Fruit fly (Drosophila melanogaster): ENCODE data around the gene Gr22f.
A peak's percentile ranks its signal among the peaks of the same experiment; 100 is the strongest.

Gene Gr22f

DNA sequence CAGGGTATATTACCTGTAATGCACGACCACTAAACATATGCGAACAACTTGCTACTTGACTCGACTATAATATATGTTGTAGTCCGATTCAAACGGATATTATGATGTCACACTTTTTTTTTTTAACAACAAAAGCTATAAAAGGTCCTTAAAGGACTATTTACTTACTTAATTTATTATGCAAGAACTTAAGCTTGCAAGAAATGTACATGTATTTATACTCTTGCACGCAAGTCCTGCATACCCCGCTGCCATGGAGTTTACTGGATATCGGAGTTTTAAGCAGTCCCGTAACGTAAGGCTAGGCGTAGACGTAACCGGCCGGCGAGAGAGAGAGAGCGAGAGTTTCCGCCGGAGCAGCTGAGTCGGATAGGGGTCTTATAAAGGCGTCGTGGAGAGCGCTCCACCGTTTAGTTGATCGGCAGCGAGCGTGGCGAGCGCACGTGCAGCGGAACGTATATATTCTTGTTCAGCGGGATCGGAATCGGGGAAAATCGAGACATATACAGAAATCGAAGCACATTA, 19.1 kb downstream of the Gr22f start (continued):
- TF ChIP-seq CG34376 (GFP tag; optimal IDR thresholded peaks at IDR 0.05) = peak; percentile 19
- TF ChIP-seq CHES-1-like (GFP tag; optimal IDR thresholded peaks at IDR 0.05) = peak; percentile 87
- peak; percentile 56 for TF ChIP-seq CG18011 (GFP tag; optimal IDR thresholded peaks at IDR 0.05)

DNA sequence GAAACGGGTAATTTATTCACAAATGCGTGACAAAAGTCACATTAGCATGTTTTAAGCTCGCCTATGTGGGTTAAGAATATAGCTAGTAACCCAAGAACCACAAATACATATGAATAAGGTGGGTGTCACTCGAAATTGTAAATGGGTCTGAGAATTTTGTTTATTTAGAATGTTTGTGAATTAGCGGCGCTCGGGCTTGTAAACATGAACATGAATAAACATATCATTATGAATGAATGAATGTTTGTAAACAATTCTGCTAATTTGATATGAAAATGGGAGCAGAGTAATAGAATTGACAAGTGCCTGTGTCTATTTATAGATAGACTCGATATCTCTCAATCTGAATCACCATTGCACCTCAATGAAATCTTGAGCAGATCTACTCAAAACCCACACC, 21.1 kb downstream of the Gr22f start:
- TF ChIP-seq nau (GFP tag; optimal IDR thresholded peaks at IDR 0.05) (no peak), ATbp (GFP tag; optimal IDR thresholded peaks at IDR 0.05) (peak; percentile 43), Nf-YA (GFP tag; IDR thresholded peaks at IDR 0.05) (no peak), CG5180 (GFP tag; optimal IDR thresholded peaks at IDR 0.05) (no peak), odd (GFP tag; optimal IDR thresholded peaks at IDR 0.05) (no peak), PHDP (tag; optimal IDR thresholded peaks at IDR 0.05) (peak; percentile 9), kah (GFP tag; optimal IDR thresholded peaks at IDR 0.05) (no peak), CG14710 (tag; optimal IDR thresholded peaks at IDR 0.05) (peak; percentile 13), Fer3 (tag; optimal IDR thresholded peaks at IDR 0.05) (peak; percentile 9), CG6683 (GFP tag; optimal IDR thresholded peaks at IDR 0.05) (no peak), jing (GFP tag; optimal IDR thresholded peaks at IDR 0.05) (no peak), chinmo (GFP tag; IDR thresholded peaks at IDR 0.05; ENCODE audit: partially characterized antibody) (0 out of 4 replicates have a peak, but pooled peaks have one; percentile 50), pho (GFP tag; optimal IDR thresholded peaks at IDR 0.05) (no peak), lab (GFP tag; optimal IDR thresholded peaks at IDR 0.05) (peak; percentile 33), CG18619 (GFP tag; optimal IDR thresholded peaks at IDR 0.05) (no peak), CG2889 (GFP tag; IDR thresholded peaks at IDR 0.05) (no peak), fd64A (GFP tag; optimal IDR thresholded peaks at IDR 0.05) (peak; percentile 12), ERR (GFP tag; optimal IDR thresholded peaks at IDR 0.05) (no peak), CG3407 (GFP tag; optimal IDR thresholded peaks at IDR 0.05) (peak; percentile 45), bsh (GFP tag; optimal IDR thresholded peaks at IDR 0.05) (peak in 1 of 2 experiments; percentile 39), ara (GFP tag; IDR thresholded peaks at IDR 0.05) (0 out of 2 replicates have a peak, but pooled peaks have one; percentile 27), MTF-1 (GFP tag; optimal IDR thresholded peaks at IDR 0.05; ENCODE audit: borderline replicate concordance) (peak; percentile 6), Bteb2 (GFP tag; optimal IDR thresholded peaks at IDR 0.05) (no peak), CG13894 (tag; optimal IDR thresholded peaks at IDR 0.05) (peak; percentile 38), CG17568 (GFP tag; optimal IDR thresholded peaks at IDR 0.05) (peak; percentile 58), CG2678 (tag; optimal IDR thresholded peaks at IDR 0.05) (peak; percentile 17), CG7372 (GFP tag; IDR thresholded peaks at IDR 0.05) (no peak), CG31365 (tag; optimal IDR thresholded peaks at IDR 0.05) (no peak), CG17802 (tag; optimal IDR thresholded peaks at IDR 0.05) (no peak), klu (GFP tag; IDR thresholded peaks at IDR 0.05) (no peak), gem (tag; optimal IDR thresholded peaks at IDR 0.05) (peak; percentile 22), sd (tag; optimal IDR thresholded peaks at IDR 0.05) (peak; percentile 32), Aef1 (GFP tag; IDR thresholded peaks at IDR 0.05) (no peak), CG8290 (GFP tag; optimal IDR thresholded peaks at IDR 0.05) (no peak), CG8290 (tag; optimal IDR thresholded peaks at IDR 0.05) (peak in 1 of 2 experiments; percentile 27), CG6654 (GFP tag; optimal IDR thresholded peaks at IDR 0.05) (no peak), CG1647 (GFP tag; optimal IDR thresholded peaks at IDR 0.05) (no peak), CG2202 (tag; optimal IDR thresholded peaks at IDR 0.05) (peak; percentile 2), CG2875 (GFP tag; optimal IDR thresholded peaks at IDR 0.05) (peak; percentile 9), schlank (tag; optimal IDR thresholded peaks at IDR 0.05) (peak; percentile 13), Ravus (GFP tag; IDR thresholded peaks at IDR 0.05) (no peak), CG12769 (tag; optimal IDR thresholded peaks at IDR 0.05) (peak; percentile 1), vvl (GFP tag; IDR thresholded peaks at IDR 0.05) (peak; percentile 16; the same call in 1 of the 2 replicates), Xrp1 (GFP tag; IDR thresholded peaks at IDR 0.05) (no peak), CG3281 (GFP tag; optimal IDR thresholded peaks at IDR 0.05) (peak; percentile 40)
